Worm (Caenorhabditis elegans) whole organism, late embryonic: Measurements from ENCODE around the gene unc-130.

Source experiments
- C08G9.2 ChIP-seq: sonication (generic microtip); optimal IDR thresholded peaks from 2 replicates; lab custom pipeline; 2016; ENCODE audit warnings: mild to moderate bottlenecking, missing genetic modification characterization, moderate library complexity, missing compliant biosample characterization
- C38D4.7 ChIP-seq: fragments of 200-800 bp; sonication (Bioruptor generic); optimal IDR thresholded peaks from 2 replicates; lab custom pipeline; 2018; ENCODE audit warnings: mild to moderate bottlenecking, missing genetic modification characterization, moderate library complexity, missing compliant biosample characterization
- F13H6.1 ChIP-seq: sonication (generic microtip); optimal IDR thresholded peaks from 2 replicates; lab custom pipeline; 2016; ENCODE audit warnings: missing genetic modification characterization, missing compliant biosample characterization
- K02D7.2 ChIP-seq: sonication (generic microtip); optimal IDR thresholded peaks from 2 replicates; lab custom pipeline; 2017; ENCODE audit warnings: mild to moderate bottlenecking, missing genetic modification characterization, missing compliant biosample characterization
- K09A11.1 ChIP-seq: sonication (generic microtip); optimal IDR thresholded peaks from 2 replicates; lab custom pipeline; 2017; ENCODE audit warnings: antibody characterized with exemption, mild to moderate bottlenecking, missing genetic modification characterization, missing compliant biosample characterization; ENCODE audit not compliant: insufficient read depth
- T23F11.4 ChIP-seq: fragments of 200-800 bp; sonication (Bioruptor generic); optimal IDR thresholded peaks from 2 replicates; lab custom pipeline; 2018; ENCODE audit warnings: mild to moderate bottlenecking, missing genetic modification characterization, missing compliant biosample characterization
- Y22D7AL.16 ChIP-seq: sonication (generic microtip); optimal IDR thresholded peaks from 2 replicates; lab custom pipeline; 2016; ENCODE audit warnings: missing genetic modification characterization, missing compliant biosample characterization
- ceh-14 ChIP-seq: sonication (generic microtip); optimal IDR thresholded peaks from 2 replicates; lab custom pipeline; 2016; ENCODE audit warnings: missing genotype, missing genetic modification characterization, missing compliant biosample characterization
- ceh-18 ChIP-seq: sonication (generic microtip); optimal IDR thresholded peaks from 2 replicates; lab custom pipeline; 2016; ENCODE audit warnings: missing genetic modification characterization, missing compliant biosample characterization
- ceh-19 ChIP-seq: fragments of 200-800 bp; sonication (Bioruptor generic); optimal IDR thresholded peaks from 2 replicates; lab custom pipeline; 2018; ENCODE audit warnings: mild to moderate bottlenecking, missing genetic modification characterization, missing compliant biosample characterization
- ceh-2 ChIP-seq: sonication (generic microtip); optimal IDR thresholded peaks from 2 replicates; lab custom pipeline; 2016; ENCODE audit warnings: missing genotype, missing genetic modification characterization, missing compliant biosample characterization
- ceh-22 ChIP-seq: sonication (generic microtip); optimal IDR thresholded peaks from 2 replicates; lab custom pipeline; 2017; ENCODE audit warnings: missing biosample characterization, missing genetic modification characterization
- ceh-30 ChIP-seq: fragments of 150-350 bp; optimal IDR thresholded peaks from 2 replicates; lab custom pipeline; 2014; ENCODE audit warnings: missing biosample characterization, missing genetic modification characterization
- ceh-31 ChIP-seq: sonication (generic microtip); optimal IDR thresholded peaks from 2 replicates; lab custom pipeline; 2016; ENCODE audit warnings: missing genetic modification characterization, missing compliant biosample characterization
- ceh-34 ChIP-seq: sonication (generic microtip); optimal IDR thresholded peaks from 2 replicates; lab custom pipeline; 2016; ENCODE audit warnings: mild to moderate bottlenecking, missing genetic modification characterization, missing compliant biosample characterization
- ceh-45 ChIP-seq: fragments of 200-800 bp; sonication (Bioruptor generic); IDR thresholded peaks from 2 replicates; pipeline ENCODE4 v1.3.6; 2022; ENCODE audit warnings: missing genetic modification reagents, missing genetic modification characterization, missing compliant biosample characterization
- ceh-9 ChIP-seq: sonication (generic microtip); optimal IDR thresholded peaks from 2 replicates; lab custom pipeline; 2016; ENCODE audit warnings: mild to moderate bottlenecking, missing genetic modification characterization, inconsistent platforms, missing compliant biosample characterization
- dve-1 ChIP-seq: sonication (generic microtip); optimal IDR thresholded peaks from 2 replicates; lab custom pipeline; 2017; ENCODE audit warnings: antibody characterized with exemption, mild to moderate bottlenecking, missing genetic modification characterization, missing compliant biosample characterization
- elt-2 ChIP-seq: sonication (generic microtip); optimal IDR thresholded peaks from 2 replicates; lab custom pipeline; 2016; ENCODE audit warnings: missing genetic modification reagents, missing genetic modification characterization, missing compliant biosample characterization
- elt-4 ChIP-seq: sonication (generic microtip); optimal IDR thresholded peaks from 2 replicates; lab custom pipeline; 2016; ENCODE audit warnings: missing genetic modification characterization, missing compliant biosample characterization
- ets-4 ChIP-seq: sonication (generic microtip); optimal IDR thresholded peaks from 2 replicates; lab custom pipeline; 2016; ENCODE audit warnings: missing genetic modification characterization, missing compliant biosample characterization
- eyg-1 ChIP-seq: sonication (generic microtip); optimal IDR thresholded peaks from 2 replicates; lab custom pipeline; 2016; ENCODE audit warnings: missing genotype, missing genetic modification characterization, missing compliant biosample characterization
- fax-1 ChIP-seq: sonication (generic microtip); optimal IDR thresholded peaks from 2 replicates; lab custom pipeline; 2016; ENCODE audit warnings: missing genotype, missing genetic modification characterization, missing compliant biosample characterization
- fkh-10 ChIP-seq: fragments of 150-350 bp; optimal IDR thresholded peaks from 2 replicates; lab custom pipeline; 2014; ENCODE audit warnings: missing biosample characterization, missing genetic modification reagents, missing genetic modification characterization
- fkh-6 ChIP-seq: sonication (generic microtip); optimal IDR thresholded peaks from 2 replicates; lab custom pipeline; 2016; ENCODE audit warnings: missing genetic modification characterization, missing compliant biosample characterization
- gmeb-2 ChIP-seq: sonication (generic microtip); optimal IDR thresholded peaks from 2 replicates; lab custom pipeline; 2016; ENCODE audit warnings: missing genetic modification characterization, inconsistent platforms, missing compliant biosample characterization
- hlh-30 ChIP-seq: sonication (generic microtip); optimal IDR thresholded peaks from 2 replicates; lab custom pipeline; 2017; ENCODE audit warnings: antibody characterized with exemption, missing genetic modification characterization, missing compliant biosample characterization; ENCODE audit not compliant: insufficient read depth
- hlh-6 ChIP-seq: sonication (generic microtip); optimal IDR thresholded peaks from 2 replicates; lab custom pipeline; 2016; ENCODE audit warnings: missing genotype, missing genetic modification characterization, missing compliant biosample characterization
- hlh-8 ChIP-seq: sonication (generic microtip); optimal IDR thresholded peaks from 2 replicates; lab custom pipeline; 2016; ENCODE audit warnings: missing genotype, missing genetic modification characterization, missing compliant biosample characterization
- madf-2 ChIP-seq: sonication (generic microtip); optimal IDR thresholded peaks from 2 replicates; lab custom pipeline; 2017; ENCODE audit warnings: missing genetic modification characterization, missing compliant biosample characterization
- nfya-1 ChIP-seq: sonication (generic microtip); optimal IDR thresholded peaks from 2 replicates; lab custom pipeline; 2017; ENCODE audit warnings: missing genetic modification characterization, mild to moderate bottlenecking, missing compliant biosample characterization, antibody characterized with exemption, moderate library complexity
- nhr-11 ChIP-seq: fragments of 150-350 bp; optimal IDR thresholded peaks from 2 replicates; lab custom pipeline; 2014; ENCODE audit warnings: missing biosample characterization, missing genetic modification characterization
- nhr-232 ChIP-seq: sonication (generic microtip); optimal IDR thresholded peaks from 2 replicates; lab custom pipeline; 2016; ENCODE audit warnings: missing genetic modification characterization, missing compliant biosample characterization
- pag-3 ChIP-seq: sonication (generic microtip); optimal IDR thresholded peaks from 2 replicates; lab custom pipeline; 2016; ENCODE audit warnings: missing compliant biosample characterization, missing genetic modification characterization, borderline replicate concordance
- pax-1 ChIP-seq: fragments of 150-350 bp; optimal IDR thresholded peaks from 2 replicates; lab custom pipeline; 2014; ENCODE audit warnings: missing biosample characterization, missing genetic modification characterization
- pha-2 ChIP-seq: sonication (generic microtip); optimal IDR thresholded peaks from 2 replicates; lab custom pipeline; 2017; ENCODE audit warnings: mild to moderate bottlenecking, missing genetic modification characterization, missing compliant biosample characterization
- pqm-1 ChIP-seq: sonication (generic microtip); optimal IDR thresholded peaks from 2 replicates; lab custom pipeline; 2016; ENCODE audit warnings: missing genetic modification characterization, missing compliant biosample characterization
- pros-1 ChIP-seq: fragments of 150-350 bp; optimal IDR thresholded peaks from 2 replicates; lab custom pipeline; 2014; ENCODE audit warnings: missing biosample characterization, missing genetic modification reagents, missing genetic modification characterization
- ref-2 ChIP-seq: sonication (generic microtip); optimal IDR thresholded peaks from 2 replicates; lab custom pipeline; 2016; ENCODE audit warnings: missing genetic modification characterization, missing compliant biosample characterization
- rnt-1 ChIP-seq: sonication (generic microtip); optimal IDR thresholded peaks from 2 replicates; lab custom pipeline; 2016; ENCODE audit warnings: missing genetic modification characterization, missing compliant biosample characterization
- sdc-2 ChIP-seq: sonication (generic microtip); optimal IDR thresholded peaks from 2 replicates; lab custom pipeline; 2016; ENCODE audit warnings: missing genotype, missing genetic modification characterization, missing compliant biosample characterization
- sox-2 ChIP-seq: fragments of 200-800 bp; sonication (Bioruptor generic); IDR thresholded peaks from 2 replicates; pipeline ENCODE4 v1.3.6; 2022; ENCODE audit warnings: missing genetic modification reagents, missing genetic modification characterization, missing compliant biosample characterization
- sox-4 ChIP-seq: sonication (generic microtip); optimal IDR thresholded peaks from 2 replicates; lab custom pipeline; 2017; ENCODE audit warnings: mild to moderate bottlenecking, missing genetic modification characterization, inconsistent platforms, missing compliant biosample characterization
- syd-9 ChIP-seq: sonication (generic microtip); optimal IDR thresholded peaks from 2 replicates; lab custom pipeline; 2016; ENCODE audit warnings: mild to moderate bottlenecking, missing genetic modification characterization, moderate library complexity, missing compliant biosample characterization
- tbx-2 ChIP-seq: sonication (generic microtip); optimal IDR thresholded peaks from 2 replicates; lab custom pipeline; 2016; ENCODE audit warnings: missing genetic modification characterization, missing compliant biosample characterization
- unc-3 ChIP-seq, 2 experiments: fragments of 200-800 bp in 1 of 2; sonication (Bioruptor generic) in 1 of 2; sonication (generic microtip) in 1 of 2; conservative IDR thresholded peaks in 1 of 2; optimal IDR thresholded peaks in 1 of 2; 2 replicates each; pipeline versions ENCODE4 v1.3.6 to Lab custom; 2016 to 2022; ENCODE audit warnings: missing compliant biosample characterization in 2 of 2, missing genetic modification characterization in 2 of 2, missing genetic modification reagents in 1 of 2
- unc-42 ChIP-seq: sonication (generic microtip); optimal IDR thresholded peaks from 2 replicates; lab custom pipeline; 2016; ENCODE audit warnings: missing genotype, missing genetic modification characterization, missing compliant biosample characterization
- unc-55 ChIP-seq: sonication (generic microtip); optimal IDR thresholded peaks from 2 replicates; lab custom pipeline; 2017; ENCODE audit warnings: missing biosample characterization, missing genetic modification reagents, missing genetic modification characterization
- unc-86 ChIP-seq: sonication (generic microtip); optimal IDR thresholded peaks from 2 replicates; lab custom pipeline; 2016; ENCODE audit warnings: missing genetic modification characterization, missing compliant biosample characterization
- ztf-16 ChIP-seq: sonication (generic microtip); optimal IDR thresholded peaks from 2 replicates; lab custom pipeline; 2017; ENCODE audit warnings: missing genetic modification characterization, missing compliant biosample characterization

Gene unc-130

ce11 chrII:11293433-11293832 is 11.7 kb downstream of the unc-130 start, which contains the start of gene C47G2.4:
TSS of gene C47G2.4 (minus strand) at chrII:11293606.
- TF ChIP-seq nhr-11 (tag; lab: Kevin White, UChicago) = no peak
- no peak for TF ChIP-seq nhr-232
- TF ChIP-seq elt-4 (tag; lab: Kevin White, UChicago) = no peak
- no peak for TF ChIP-seq ceh-22 (tag; lab: Kevin White, UChicago)
- no peak for TF ChIP-seq hlh-30 (tag; lab: Kevin White, UChicago)
- TF ChIP-seq K02D7.2 (tag; lab: Kevin White, UChicago) = no peak
- no peak for TF ChIP-seq gmeb-2 (tag; lab: Kevin White, UChicago)
- TF ChIP-seq K09A11.1 = no peak
- TF ChIP-seq fkh-6 = no peak
- TF ChIP-seq pha-2 = no peak
- peak; percentile 55 for TF ChIP-seq ceh-31 (tag; lab: Kevin White, UChicago)
- no peak for TF ChIP-seq pag-3 (tag; lab: Kevin White, UChicago)
- no peak for TF ChIP-seq Y22D7AL.16
- TF ChIP-seq C38D4.7 (GFP tag; lab: Kevin White, UChicago) = no peak
- TF ChIP-seq unc-3 (GFP tag; conservative IDR thresholded peaks at IDR 0.05; lab: Robert Waterston, UW) = no peak
- TF ChIP-seq unc-3 (tag; optimal IDR thresholded peaks at IDR 0.05; lab: Kevin White, UChicago) = no peak
- TF ChIP-seq fkh-10 = no peak
- TF ChIP-seq pax-1 = no peak
- TF ChIP-seq fax-1 = no peak
- no peak for TF ChIP-seq unc-55 (GFP tag; lab: Kevin White, UChicago)
- TF ChIP-seq sox-2 (GFP tag; lab: Robert Waterston, UW) = no peak
- TF ChIP-seq elt-2 (tag; lab: Kevin White, UChicago) = peak; percentile 27
- TF ChIP-seq ets-4 = peak; percentile 40
- no peak for TF ChIP-seq syd-9 (tag; lab: Kevin White, UChicago)
- peak; percentile 70 for TF ChIP-seq ceh-34 (tag; lab: Kevin White, UChicago)
- no peak for TF ChIP-seq ceh-30 (tag; lab: Kevin White, UChicago)
- peak; percentile 35 for TF ChIP-seq pros-1 (tag; lab: Kevin White, UChicago)
- no peak for TF ChIP-seq ceh-9 (tag; lab: Kevin White, UChicago)
- peak; percentile 22 for TF ChIP-seq ref-2 (tag; lab: Kevin White, UChicago)
- no peak for TF ChIP-seq ceh-2 (tag; lab: Kevin White, UChicago)
- TF ChIP-seq ceh-14 = no peak
- TF ChIP-seq nfya-1 = peak; percentile 36
- TF ChIP-seq dve-1 (tag; lab: Kevin White, UChicago) = no peak
- no peak for TF ChIP-seq unc-42 (tag; lab: Kevin White, UChicago)
- no peak for TF ChIP-seq madf-2 (tag; lab: Kevin White, UChicago)
- peak; percentile 27 for TF ChIP-seq C08G9.2 (tag; lab: Kevin White, UChicago)
- TF ChIP-seq ceh-18 (tag; lab: Kevin White, UChicago) = peak; percentile 13
- no peak for TF ChIP-seq sox-4 (tag; lab: Kevin White, UChicago)
- no peak for TF ChIP-seq tbx-2
- peak; percentile 53 for TF ChIP-seq rnt-1 (tag; lab: Kevin White, UChicago)

- no peak for TF ChIP-seq unc-42 (tag; lab: Kevin White, UChicago)
- TF ChIP-seq fkh-10 = no peak
- no peak for TF ChIP-seq ceh-30 (tag; lab: Kevin White, UChicago)
- no peak for TF ChIP-seq ztf-16
- no peak for TF ChIP-seq T23F11.4 (GFP tag; lab: Kevin White, UChicago)
- no peak for TF ChIP-seq hlh-6 (tag; lab: Kevin White, UChicago)
- TF ChIP-seq ceh-14 = no peak
- TF ChIP-seq unc-86 (tag; lab: Kevin White, UChicago) = no peak
- TF ChIP-seq ceh-45 (GFP tag; lab: Robert Waterston, UW) = no peak
- TF ChIP-seq F13H6.1 = no peak
- no peak for TF ChIP-seq ceh-19 (GFP tag; lab: Kevin White, UChicago)
- TF ChIP-seq sdc-2 (tag; lab: Kevin White, UChicago) = no peak
- TF ChIP-seq hlh-8 (tag; lab: Kevin White, UChicago) = no peak
- TF ChIP-seq pqm-1 = no peak
- TF ChIP-seq eyg-1 = no peak
- TF ChIP-seq ceh-22 (tag; lab: Kevin White, UChicago) = no peak
Measured at ce11 chrII:11297217-11297738, 15.5 kb downstream of the unc-130 start, which contains the start of gene saps-1. TSS of gene saps-1 (plus strand) at chrII:11297688.
